Worm (Caenorhabditis elegans) whole organism, L3 larva: ENCODE results near the gene H14A12.3.

Experiments used
- R02D3.7 ChIP-seq: fragments of 150-350 bp; optimal IDR thresholded peaks from 2 replicates; lab custom pipeline; 2014; ENCODE audit warnings: missing biosample characterization, missing genetic modification characterization
- ZK546.5 ChIP-seq: sonication (generic microtip); optimal IDR thresholded peaks from 2 replicates; lab custom pipeline; 2017; ENCODE audit warnings: missing biosample characterization, missing genetic modification characterization
- ceh-16 ChIP-seq: sonication (generic microtip); optimal IDR thresholded peaks from 2 replicates; lab custom pipeline; 2017; ENCODE audit warnings: missing biosample characterization, missing genetic modification characterization
- ceh-28 ChIP-seq: fragments of 150-350 bp; optimal IDR thresholded peaks from 2 replicates; lab custom pipeline; 2014; ENCODE audit warnings: missing biosample characterization, missing genetic modification reagents, missing genetic modification characterization
- ceh-82 ChIP-seq: fragments of 150-350 bp; optimal IDR thresholded peaks from 2 replicates; lab custom pipeline; 2014; ENCODE audit warnings: missing biosample characterization, missing genetic modification characterization
- daf-12 ChIP-seq: fragments of 150-350 bp; optimal IDR thresholded peaks from 2 replicates; lab custom pipeline; 2014; ENCODE audit warnings: missing biosample characterization, missing genetic modification reagents, missing genetic modification characterization
- egl-5 ChIP-seq: fragments of 150-350 bp; optimal IDR thresholded peaks from 2 replicates; lab custom pipeline; 2017; ENCODE audit warnings: missing biosample characterization, missing genetic modification reagents, missing genetic modification characterization, inconsistent platforms
- elt-1 ChIP-seq: fragments of 150-350 bp; optimal IDR thresholded peaks from 2 replicates; lab custom pipeline; 2014; ENCODE audit warnings: missing biosample characterization, missing genetic modification characterization
- elt-2 ChIP-seq: sonication (generic microtip); optimal IDR thresholded peaks from 2 replicates; lab custom pipeline; 2016; ENCODE audit warnings: missing genetic modification reagents, mild to moderate bottlenecking, missing genetic modification characterization, missing compliant biosample characterization
- elt-3 ChIP-seq, 3 experiments: fragments of 150-350 bp in 1 of 3; sonication (generic microtip) in 2 of 3; optimal IDR thresholded peaks; 2 replicates in 2 of 3; 4 replicates in 1 of 3; lab custom pipeline; 2014 to 2017; ENCODE audit warnings: missing biosample characterization in 3 of 3, missing genetic modification characterization in 3 of 3
- eor-1 ChIP-seq, 2 experiments: fragments of 150-350 bp; optimal IDR thresholded peaks; 2 replicates each; lab custom pipeline; 2014 to 2018; ENCODE audit warnings: missing biosample characterization in 2 of 2, missing genetic modification characterization in 2 of 2
- hmg-11 ChIP-seq: sonication (generic microtip); optimal IDR thresholded peaks from 2 replicates; lab custom pipeline; 2016; ENCODE audit warnings: missing genetic modification characterization, missing compliant biosample characterization
- jun-1 ChIP-seq: fragments of 150-350 bp; optimal IDR thresholded peaks from 2 replicates; lab custom pipeline; 2014; ENCODE audit warnings: missing biosample characterization, missing genetic modification reagents, missing genetic modification characterization
- lin-15B ChIP-seq: fragments of 150-350 bp; optimal IDR thresholded peaks from 2 replicates; lab custom pipeline; 2014; ENCODE audit warnings: missing biosample characterization, missing genetic modification characterization
- lin-39 ChIP-seq: fragments of 150-350 bp; optimal IDR thresholded peaks from 2 replicates; lab custom pipeline; 2018; ENCODE audit warnings: missing biosample characterization, missing genetic modification reagents, missing genetic modification characterization
- lsy-12 ChIP-seq: sonication (generic microtip); optimal IDR thresholded peaks from 2 replicates; lab custom pipeline; 2016; ENCODE audit warnings: mild to moderate bottlenecking, missing genetic modification characterization, missing compliant biosample characterization
- mdl-1 ChIP-seq: fragments of 150-350 bp; optimal IDR thresholded peaks from 2 replicates; lab custom pipeline; 2014; ENCODE audit warnings: missing biosample characterization, missing genetic modification characterization
- nfya-1 ChIP-seq: sonication (generic microtip); optimal IDR thresholded peaks from 2 replicates; lab custom pipeline; 2017; ENCODE audit warnings: missing genetic modification characterization, mild to moderate bottlenecking, missing compliant biosample characterization, antibody characterized with exemption, moderate library complexity; ENCODE audit not compliant: insufficient read depth
- nhr-11 ChIP-seq: fragments of 150-350 bp; optimal IDR thresholded peaks from 2 replicates; lab custom pipeline; 2014; ENCODE audit warnings: missing biosample characterization, missing genetic modification characterization
- nhr-23 ChIP-seq: fragments of 150-350 bp; optimal IDR thresholded peaks from 2 replicates; lab custom pipeline; 2014; ENCODE audit warnings: missing biosample characterization, missing genetic modification reagents, missing genetic modification characterization
- nhr-25 ChIP-seq: sonication (generic microtip); optimal IDR thresholded peaks from 2 replicates; lab custom pipeline; 2017; ENCODE audit warnings: missing biosample characterization, missing genetic modification characterization
- nhr-28 ChIP-seq: fragments of 150-350 bp; optimal IDR thresholded peaks from 2 replicates; lab custom pipeline; 2014; ENCODE audit warnings: missing biosample characterization, missing genetic modification characterization
- nhr-43 ChIP-seq: sonication (generic microtip); optimal IDR thresholded peaks from 2 replicates; lab custom pipeline; 2016; ENCODE audit warnings: mild to moderate bottlenecking, missing genetic modification characterization, missing compliant biosample characterization; ENCODE audit not compliant: poor library complexity, severe bottlenecking
- nhr-67 ChIP-seq: fragments of 150-350 bp; optimal IDR thresholded peaks from 2 replicates; lab custom pipeline; 2014; ENCODE audit warnings: missing biosample characterization, missing genetic modification characterization
- nhr-76 ChIP-seq: fragments of 150-350 bp; sonication (generic microtip); optimal IDR thresholded peaks from 5 replicates; lab custom pipeline; 2014; ENCODE audit warnings: missing biosample characterization, missing genetic modification characterization
- pha-4 ChIP-seq: fragments of 150-350 bp; optimal IDR thresholded peaks from 2 replicates; lab custom pipeline; 2014; ENCODE audit warnings: missing biosample characterization, missing genetic modification reagents, missing genetic modification characterization
- pqm-1 ChIP-seq: fragments of 150-350 bp; optimal IDR thresholded peaks from 2 replicates; lab custom pipeline; 2017; ENCODE audit warnings: missing biosample characterization, missing genetic modification characterization, inconsistent platforms
- sea-2 ChIP-seq: fragments of 150-350 bp; sonication (generic microtip); optimal IDR thresholded peaks from 4 replicates; lab custom pipeline; 2014; ENCODE audit warnings: missing biosample characterization, missing genetic modification reagents, missing genetic modification characterization
- skn-1 ChIP-seq: fragments of 150-350 bp; optimal IDR thresholded peaks from 2 replicates; lab custom pipeline; 2014; ENCODE audit warnings: missing biosample characterization, missing genetic modification characterization
- snpc-4 ChIP-seq: fragments of 150-350 bp; optimal IDR thresholded peaks from 2 replicates; lab custom pipeline; 2014; ENCODE audit warnings: missing biosample characterization, missing genetic modification characterization
- tbx-2 ChIP-seq: sonication (generic microtip); optimal IDR thresholded peaks from 2 replicates; lab custom pipeline; 2016; ENCODE audit warnings: mild to moderate bottlenecking, missing genetic modification characterization, missing compliant biosample characterization
- unc-39 ChIP-seq: sonication (generic microtip); optimal IDR thresholded peaks from 4 replicates; lab custom pipeline; 2017; ENCODE audit warnings: missing biosample characterization, missing genetic modification characterization
- ztf-11 ChIP-seq: fragments of 150-350 bp; optimal IDR thresholded peaks from 2 replicates; lab custom pipeline; 2014; ENCODE audit warnings: missing biosample characterization, missing genetic modification characterization

The H14A12.3 gene

ce11 chrIII:7498346-7498745 lies 34.7 kb downstream of the H14A12.3 start (continued):
- TF ChIP-seq elt-2 (tag; lab: Kevin White, UChicago) (peak; percentile 95), snpc-4 (tag; lab: Kevin White, UChicago) (peak; percentile 91)

- TF ChIP-seq R02D3.7 (peak; percentile 60), ceh-28 (tag; lab: Kevin White, UChicago) (peak; percentile 13), lin-15B (peak; percentile 88), snpc-4 (tag; lab: Kevin White, UChicago) (peak; percentile 77), pha-4 (tag; lab: Kevin White, UChicago) (peak; percentile 88), tbx-2 (tag; lab: Kevin White, UChicago) (peak; percentile 51), nhr-43 (peak; percentile 56), mdl-1 (tag; lab: Kevin White, UChicago) (no peak), lin-39 (tag; lab: Kevin White, UChicago) (peak; percentile 36), elt-2 (tag; lab: Kevin White, UChicago) (peak; percentile 36), ceh-82 (no peak), egl-5 (tag; lab: Kevin White, UChicago) (no peak), ztf-11 (tag; lab: Kevin White, UChicago) (no peak), nhr-28 (tag; lab: Kevin White, UChicago) (no peak), hmg-11 (tag; lab: Kevin White, UChicago) (peak; percentile 73), elt-1 (tag; lab: Kevin White, UChicago) (no peak), jun-1 (tag; lab: Kevin White, UChicago) (peak; percentile 31), nfya-1 (tag; lab: Kevin White, UChicago) (peak; percentile 84), nhr-76 (no peak), nhr-25 (peak; percentile 53), ZK546.5 (tag; lab: Kevin White, UChicago) (peak; percentile 8), elt-3 (tag; optimal IDR thresholded peaks at IDR 0.05; lab: Kevin White, UChicago) (no peak), skn-1 (tag; lab: Kevin White, UChicago) (peak; percentile 6), pqm-1 (peak; percentile 5), nhr-23 (peak; percentile 87), lsy-12 (tag; lab: Kevin White, UChicago) (peak; percentile 16)
Observed at ce11 chrIII:7499421-7499902, 35.9 kb downstream of the H14A12.3 start, which contains the start of the genes C07H6.9 and sap-140. Gene C07H6.9, minus strand, starts transcription at chrIII:7499471. Gene sap-140, plus strand, starts transcription at chrIII:7499738.

ce11 chrIII:7506983-7507382 lies 43.4 kb downstream of the H14A12.3 start:
- TF ChIP-seq nhr-11 (tag; lab: Kevin White, UChicago) (no peak), sea-2 (GFP tag; lab: Kevin White, UChicago) (no peak), pha-4 (tag; lab: Kevin White, UChicago) (no peak), ceh-16 (tag; lab: Kevin White, UChicago) (no peak), nhr-43 (no peak)

ce11 chrIII:7508128-7508635 lies 44.6 kb downstream of the H14A12.3 start, which contains the start of gene cls-1:
Gene cls-1, plus strand, starts transcription at chrIII:7508178.
- TF ChIP-seq eor-1 (tag; optimal IDR thresholded peaks at IDR 0.05; lab: Kevin White, UChicago) (no peak), egl-5 (tag; lab: Kevin White, UChicago) (no peak), mdl-1 (tag; lab: Kevin White, UChicago) (no peak), unc-39 (tag; lab: Kevin White, UChicago) (no peak), skn-1 (tag; lab: Kevin White, UChicago) (no peak), nhr-67 (tag; lab: Kevin White, UChicago) (no peak), daf-12 (tag; lab: Kevin White, UChicago) (no peak), elt-2 (tag; lab: Kevin White, UChicago) (peak; percentile 25), pqm-1 (peak; percentile 43), elt-3 (tag; optimal IDR thresholded peaks at IDR 0.05; lab: Kevin White, UChicago) (no peak)
